Worm (Caenorhabditis elegans) whole organism, L2 larva: ENCODE measurements around the gene F35H8.12.

Source experiments
- F13H6.1 ChIP-seq: sonication (generic microtip); optimal IDR thresholded peaks from 2 replicates; lab custom pipeline; 2016; ENCODE audit warnings: missing genetic modification characterization, missing compliant biosample characterization
- R02D3.7 ChIP-seq: fragments of 150-350 bp; optimal IDR thresholded peaks from 2 replicates; lab custom pipeline; 2014; ENCODE audit warnings: missing biosample characterization, missing genetic modification characterization
- Y55F3AM.14 ChIP-seq: fragments of 200-800 bp; sonication (Bioruptor generic); optimal IDR thresholded peaks from 2 replicates; lab custom pipeline; 2018; ENCODE audit warnings: mild to moderate bottlenecking, missing genetic modification characterization, missing compliant biosample characterization
- ama-1 ChIP-seq: fragments of 150-350 bp; optimal IDR thresholded peaks from 2 replicates; lab custom pipeline; 2018; ENCODE audit warnings: inconsistent platforms
- blmp-1 ChIP-seq: sonication (generic microtip); optimal IDR thresholded peaks from 2 replicates; lab custom pipeline; 2017; ENCODE audit warnings: missing genetic modification characterization, mild to moderate bottlenecking, missing compliant biosample characterization, antibody characterized with exemption, moderate library complexity; ENCODE audit not compliant: insufficient read depth
- ceh-16 ChIP-seq: fragments of 150-350 bp; optimal IDR thresholded peaks from 2 replicates; lab custom pipeline; 2014; ENCODE audit warnings: missing biosample characterization, missing genetic modification characterization
- crh-2 ChIP-seq: sonication (generic microtip); optimal IDR thresholded peaks from 2 replicates; lab custom pipeline; 2017; ENCODE audit warnings: missing biosample characterization, missing genetic modification characterization
- dmd-4 ChIP-seq: sonication (generic microtip); optimal IDR thresholded peaks from 2 replicates; lab custom pipeline; 2017; ENCODE audit warnings: missing biosample characterization, missing genetic modification characterization
- egl-27 ChIP-seq: sonication (generic microtip); optimal IDR thresholded peaks from 3 replicates; lab custom pipeline; 2017; ENCODE audit warnings: missing biosample characterization, missing genetic modification reagents, missing genetic modification characterization
- fos-1 ChIP-seq: fragments of 150-350 bp; optimal IDR thresholded peaks from 2 replicates; lab custom pipeline; 2014; ENCODE audit warnings: missing biosample characterization, missing genetic modification characterization
- gmeb-1 ChIP-seq: fragments of 150-350 bp; optimal IDR thresholded peaks from 2 replicates; lab custom pipeline; 2014; ENCODE audit warnings: missing biosample characterization, missing genetic modification characterization
- lin-11 ChIP-seq: fragments of 150-350 bp; sonication (generic microtip); optimal IDR thresholded peaks from 2 replicates; lab custom pipeline; 2014; ENCODE audit warnings: missing biosample characterization, missing genetic modification characterization, inconsistent platforms, mixed read lengths
- lin-13 ChIP-seq: fragments of 150-350 bp; optimal IDR thresholded peaks from 2 replicates; lab custom pipeline; 2014; ENCODE audit warnings: missing biosample characterization, missing genetic modification reagents, missing genetic modification characterization
- lin-39 ChIP-seq: fragments of 150-350 bp; optimal IDR thresholded peaks from 2 replicates; lab custom pipeline; 2014; ENCODE audit warnings: missing biosample characterization, missing genetic modification reagents, missing genetic modification characterization
- lsy-2 ChIP-seq, 2 experiments: fragments of 150-350 bp in 1 of 2; sonication (generic microtip) in 1 of 2; optimal IDR thresholded peaks; 2 replicates each; lab custom pipeline; 2014 to 2017; ENCODE audit warnings: missing biosample characterization in 2 of 2, missing genetic modification characterization in 2 of 2
- mab-5 ChIP-seq: fragments of 150-350 bp; optimal IDR thresholded peaks from 2 replicates; lab custom pipeline; 2014; ENCODE audit warnings: missing biosample characterization, missing genetic modification characterization
- nhr-11 ChIP-seq: fragments of 150-350 bp; optimal IDR thresholded peaks from 2 replicates; lab custom pipeline; 2014; ENCODE audit warnings: missing biosample characterization, missing genetic modification characterization
- nhr-12 ChIP-seq: fragments of 150-350 bp; optimal IDR thresholded peaks from 2 replicates; lab custom pipeline; 2014; ENCODE audit warnings: missing biosample characterization, missing genetic modification characterization
- nhr-129 ChIP-seq: fragments of 150-350 bp; optimal IDR thresholded peaks from 2 replicates; lab custom pipeline; 2014; ENCODE audit warnings: missing biosample characterization, missing genetic modification characterization
- nhr-21 ChIP-seq: fragments of 150-350 bp; optimal IDR thresholded peaks from 2 replicates; lab custom pipeline; 2014; ENCODE audit warnings: missing biosample characterization, missing genetic modification characterization
- nhr-23 ChIP-seq: fragments of 150-350 bp; optimal IDR thresholded peaks from 2 replicates; lab custom pipeline; 2014; ENCODE audit warnings: missing biosample characterization, missing genetic modification reagents, missing genetic modification characterization
- nhr-25 ChIP-seq: fragments of 150-350 bp; sonication (generic microtip); optimal IDR thresholded peaks from 3 replicates; lab custom pipeline; 2014; ENCODE audit warnings: missing biosample characterization, missing genetic modification characterization
- nhr-6 ChIP-seq: fragments of 150-350 bp; optimal IDR thresholded peaks from 2 replicates; lab custom pipeline; 2014; ENCODE audit warnings: missing biosample characterization, missing genetic modification characterization
- peb-1 ChIP-seq: fragments of 150-350 bp; optimal IDR thresholded peaks from 2 replicates; lab custom pipeline; 2014; ENCODE audit warnings: missing biosample characterization, missing genetic modification characterization
- skn-1 ChIP-seq: sonication (generic microtip); optimal IDR thresholded peaks from 2 replicates; lab custom pipeline; 2017; ENCODE audit warnings: missing biosample characterization, missing genetic modification characterization
- sma-3 ChIP-seq: sonication (generic microtip); optimal IDR thresholded peaks from 2 replicates; lab custom pipeline; 2016; ENCODE audit warnings: missing genetic modification reagents, missing genetic modification characterization, missing compliant biosample characterization
- sma-9 ChIP-seq, 2 experiments: fragments of 150-350 bp in 1 of 2; sonication (generic microtip) in 1 of 2; optimal IDR thresholded peaks; 2 replicates each; lab custom pipeline; 2014 to 2016; ENCODE audit warnings: missing genetic modification characterization in 2 of 2, mild to moderate bottlenecking in 1 of 2, missing biosample characterization in 1 of 2, missing compliant biosample characterization in 1 of 2, missing genetic modification reagents in 1 of 2, moderate library complexity in 1 of 2
- unc-55 ChIP-seq: fragments of 150-350 bp; sonication (generic microtip); optimal IDR thresholded peaks from 3 replicates; lab custom pipeline; 2014; ENCODE audit warnings: missing biosample characterization, missing genetic modification reagents, missing genetic modification characterization
- unc-62 ChIP-seq: fragments of 150-350 bp; optimal IDR thresholded peaks from 2 replicates; lab custom pipeline; 2014; ENCODE audit warnings: missing biosample characterization, missing genetic modification reagents, missing genetic modification characterization
- zag-1 ChIP-seq: fragments of 150-350 bp; optimal IDR thresholded peaks from 2 replicates; lab custom pipeline; 2014; ENCODE audit warnings: missing biosample characterization, missing genetic modification characterization

F35H8.12 gene

ce11 chrII:9558906-9559305 lies 7.3 kb downstream of the F35H8.12 start:
- TF ChIP-seq sma-3 (GFP tag; lab: Kevin White, UChicago) (no peak), Y55F3AM.14 (no peak), egl-27 (no peak), dmd-4 (tag; lab: Kevin White, UChicago) (no peak), unc-62 (GFP tag; lab: Kevin White, UChicago) (no peak), lin-11 (no peak), ama-1 (no peak), nhr-12 (tag; lab: Kevin White, UChicago) (no peak), zag-1 (tag; lab: Kevin White, UChicago) (no peak)
- TF ChIP-seq, all 48 proteins: peak for 0

- TF ChIP-seq R02D3.7 (tag; lab: Kevin White, UChicago): no peak
- no peak for TF ChIP-seq zag-1 (tag; lab: Kevin White, UChicago)
These were observed 8.3 kb downstream of the F35H8.12 start, which contains the start of gene F35H8.4 for ce11 chrII:9559929-9560328. TSS of gene F35H8.4 (minus strand) at chrII:9560029.

- TF ChIP-seq Y55F3AM.14 (no peak), ceh-16 (tag; lab: Kevin White, UChicago) (peak; percentile 18), unc-55 (no peak), blmp-1 (tag; lab: Kevin White, UChicago) (peak; percentile 55), nhr-25 (tag; lab: Kevin White, UChicago) (peak; percentile 76), nhr-6 (tag; lab: Kevin White, UChicago) (peak; percentile 44), sma-9 (GFP tag; optimal IDR thresholded peaks at IDR 0.05; lab: Kevin White, UChicago) (peak; percentile 43), sma-9 (tag; optimal IDR thresholded peaks at IDR 0.05; lab: Kevin White, UChicago) (no peak), nhr-129 (tag; lab: Kevin White, UChicago) (peak; percentile 9)
- TF ChIP-seq, all 48 proteins: peak for 6
These were observed 9.3 kb downstream of the F35H8.12 start for ce11 chrII:9560895-9561294.

ce11 chrII:9566045-9566444 lies 14.4 kb downstream of the F35H8.12 start:
- TF ChIP-seq lin-39 (tag; lab: Kevin White, UChicago): no peak
- peak; percentile 26 for TF ChIP-seq nhr-11 (tag; lab: Kevin White, UChicago)
- TF ChIP-seq lin-13 (GFP tag; lab: Kevin White, UChicago): peak; percentile 17
- no peak for TF ChIP-seq ceh-16 (tag; lab: Kevin White, UChicago)
- no peak for TF ChIP-seq mab-5
- TF ChIP-seq fos-1 (tag; lab: Kevin White, UChicago): peak; percentile 22
- peak; percentile 68 for TF ChIP-seq nhr-129 (tag; lab: Kevin White, UChicago)
- TF ChIP-seq lsy-2 (tag; optimal IDR thresholded peaks at IDR 0.05; lab: Kevin White, UChicago): peak; percentile 40 to 44
- peak; percentile 40 for TF ChIP-seq crh-2 (tag; lab: Kevin White, UChicago)
- TF ChIP-seq nhr-12 (tag; lab: Kevin White, UChicago): no peak
- peak; percentile 18 for TF ChIP-seq nhr-21 (tag; lab: Kevin White, UChicago)
- TF ChIP-seq sma-3 (GFP tag; lab: Kevin White, UChicago): peak; percentile 46
- TF ChIP-seq F13H6.1: peak; percentile 22
- peak; percentile 37 for TF ChIP-seq unc-55
- TF ChIP-seq peb-1 (tag; lab: Kevin White, UChicago): no peak
- TF ChIP-seq gmeb-1: peak; percentile 32
- TF ChIP-seq nhr-23 (tag; lab: Kevin White, UChicago): no peak
- TF ChIP-seq ama-1: no peak
- peak; percentile 58 for TF ChIP-seq sma-9 (GFP tag; optimal IDR thresholded peaks at IDR 0.05; lab: Kevin White, UChicago)
- TF ChIP-seq sma-9 (tag; optimal IDR thresholded peaks at IDR 0.05; lab: Kevin White, UChicago): no peak
- TF ChIP-seq zag-1 (tag; lab: Kevin White, UChicago): peak; percentile 10
- TF ChIP-seq nhr-25 (tag; lab: Kevin White, UChicago): peak; percentile 58
- peak; percentile 25 for TF ChIP-seq lin-11
- no peak for TF ChIP-seq skn-1 (tag; lab: Kevin White, UChicago)
- peak; percentile 51 for TF ChIP-seq egl-27

- TF ChIP-seq nhr-129 (tag; lab: Kevin White, UChicago) (peak; percentile 17), fos-1 (tag; lab: Kevin White, UChicago) (no peak), blmp-1 (tag; lab: Kevin White, UChicago) (no peak), nhr-21 (tag; lab: Kevin White, UChicago) (peak; percentile 31), lsy-2 (tag; optimal IDR thresholded peaks at IDR 0.05; lab: Kevin White, UChicago) (no peak), crh-2 (tag; lab: Kevin White, UChicago) (no peak), nhr-25 (tag; lab: Kevin White, UChicago) (peak; percentile 4), unc-62 (GFP tag; lab: Kevin White, UChicago) (no peak), dmd-4 (tag; lab: Kevin White, UChicago) (no peak)
These were observed 21.8 kb downstream of the F35H8.12 start for ce11 chrII:9573412-9573811.
